Worm (Caenorhabditis elegans) whole organism, young adult: ENCODE results near the gene E02H4.5.

Experiments used
- C06A6.2 ChIP-seq: fragments of 200-800 bp; sonication (Bioruptor generic); conservative IDR thresholded peaks from 2 replicates; pipeline ENCODE4 v1.3.6; 2022; ENCODE audit warnings: missing genetic modification characterization, missing compliant biosample characterization
- F10E7.11 ChIP-seq: sonication (generic microtip); optimal IDR thresholded peaks from 2 replicates; lab custom pipeline; 2017; ENCODE audit warnings: mild to moderate bottlenecking, missing genetic modification characterization, moderate library complexity, missing compliant biosample characterization
- F39B2.1 ChIP-seq: fragments of 200-800 bp; sonication (Bioruptor generic); IDR thresholded peaks from 2 replicates; pipeline ENCODE4 v1.3.6; 2022; ENCODE audit warnings: missing genetic modification reagents, missing genetic modification characterization, missing compliant biosample characterization
- F55B11.4 ChIP-seq: sonication (generic microtip); optimal IDR thresholded peaks from 2 replicates; lab custom pipeline; 2016; ENCODE audit warnings: missing compliant biosample characterization, missing genetic modification characterization, borderline replicate concordance; ENCODE audit not compliant: insufficient read depth
- F57A8.1 ChIP-seq: fragments of 200-800 bp; sonication (Bioruptor generic); optimal IDR thresholded peaks from 2 replicates; lab custom pipeline; 2018; ENCODE audit warnings: mild to moderate bottlenecking, missing genetic modification characterization, moderate library complexity, missing compliant biosample characterization
- K11D2.4 ChIP-seq: fragments of 200-800 bp; sonication (Bioruptor generic); IDR thresholded peaks from 2 replicates; pipeline ENCODE4 v1.3.6; 2022; ENCODE audit warnings: missing genetic modification reagents, missing genetic modification characterization, missing compliant biosample characterization
- K12H6.12 ChIP-seq: fragments of 200-800 bp; sonication (Bioruptor generic); optimal IDR thresholded peaks from 2 replicates; lab custom pipeline; 2018; ENCODE audit warnings: mild to moderate bottlenecking, missing genetic modification characterization, missing compliant biosample characterization
- Y95B8A.8 ChIP-seq: fragments of 200-800 bp; sonication (Bioruptor generic); IDR thresholded peaks from 2 replicates; pipeline ENCODE4 v1.3.6; 2022; ENCODE audit warnings: missing genetic modification reagents, missing genetic modification characterization, missing compliant biosample characterization
- ama-1 ChIP-seq, 3 experiments: fragments of 150-350 bp in 1 of 3; sonication (generic microtip) in 2 of 3; optimal IDR thresholded peaks; 2 replicates each; lab custom pipeline; 2014 to 2018; ENCODE audit warnings: missing biosample characterization in 2 of 3, missing genetic modification characterization in 2 of 3, missing genetic modification reagents in 2 of 3
- aptf-2 ChIP-seq: fragments of 200-800 bp; sonication (Bioruptor generic); conservative IDR thresholded peaks from 2 replicates; pipeline ENCODE4 v1.3.6; 2022; ENCODE audit warnings: missing genetic modification reagents, missing genetic modification characterization, missing compliant biosample characterization
- aptf-3 ChIP-seq: fragments of 200-800 bp; sonication (Bioruptor generic); IDR thresholded peaks from 2 replicates; pipeline ENCODE4 v1.3.6; 2022; ENCODE audit warnings: missing genetic modification characterization, missing compliant biosample characterization
- athp-1 ChIP-seq: sonication (generic microtip); optimal IDR thresholded peaks from 2 replicates; lab custom pipeline; 2017; ENCODE audit warnings: mild to moderate bottlenecking, missing genetic modification characterization, missing compliant biosample characterization
- bed-1 ChIP-seq: fragments of 200-800 bp; sonication (Bioruptor generic); IDR thresholded peaks from 2 replicates; pipeline ENCODE4 v1.3.6; 2022; ENCODE audit warnings: missing genetic modification reagents, missing genetic modification characterization, missing compliant biosample characterization
- ccch-3 ChIP-seq: fragments of 200-800 bp; sonication (Bioruptor generic); optimal IDR thresholded peaks from 2 replicates; lab custom pipeline; 2018; ENCODE audit warnings: mild to moderate bottlenecking, missing genetic modification characterization, missing compliant biosample characterization
- ceh-58 ChIP-seq: fragments of 200-800 bp; sonication (Bioruptor generic); IDR thresholded peaks from 2 replicates; pipeline ENCODE4 v1.3.6; 2022; ENCODE audit warnings: missing genetic modification characterization, missing compliant biosample characterization
- dox-1 ChIP-seq: fragments of 200-800 bp; sonication (Bioruptor generic); IDR thresholded peaks from 2 replicates; pipeline ENCODE4 v1.3.6; 2022; ENCODE audit warnings: missing genetic modification reagents, missing genetic modification characterization, missing compliant biosample characterization
- dpl-1 ChIP-seq: fragments of 150-350 bp; optimal IDR thresholded peaks from 2 replicates; lab custom pipeline; 2014; ENCODE audit warnings: missing biosample characterization, missing genetic modification reagents, missing genetic modification characterization
- egrh-3 ChIP-seq: fragments of 200-800 bp; sonication (Bioruptor generic); IDR thresholded peaks from 2 replicates; pipeline ENCODE4 v1.3.6; 2022; ENCODE audit warnings: missing genetic modification reagents, missing genetic modification characterization, missing compliant biosample characterization
- hlh-12 ChIP-seq: sonication (generic microtip); optimal IDR thresholded peaks from 2 replicates; lab custom pipeline; 2016; ENCODE audit warnings: missing genetic modification characterization, missing compliant biosample characterization
- lin-26 ChIP-seq: fragments of 200-800 bp; sonication (Bioruptor generic); IDR thresholded peaks from 2 replicates; pipeline ENCODE4 v1.3.6; 2022; ENCODE audit warnings: missing genetic modification reagents, missing genetic modification characterization, missing compliant biosample characterization
- lir-1 ChIP-seq: fragments of 200-800 bp; sonication (Bioruptor generic); conservative IDR thresholded peaks from 2 replicates; pipeline ENCODE4 v1.3.6; 2022; ENCODE audit warnings: missing genetic modification reagents, missing genetic modification characterization, missing compliant biosample characterization
- madf-10 ChIP-seq: sonication (generic microtip); optimal IDR thresholded peaks from 2 replicates; lab custom pipeline; 2016; ENCODE audit warnings: mild to moderate bottlenecking, missing genetic modification characterization, missing compliant biosample characterization
- madf-3 ChIP-seq: fragments of 200-800 bp; sonication (Bioruptor generic); IDR thresholded peaks from 2 replicates; pipeline ENCODE4 v1.3.6; 2022; ENCODE audit warnings: missing genetic modification reagents, missing genetic modification characterization, missing compliant biosample characterization
- madf-6 ChIP-seq: fragments of 200-800 bp; sonication (Bioruptor generic); IDR thresholded peaks from 2 replicates; pipeline ENCODE4 v1.3.6; 2022; ENCODE audit warnings: missing genetic modification reagents, missing genetic modification characterization, missing compliant biosample characterization
- mcd-1 ChIP-seq: fragments of 200-800 bp; sonication (Bioruptor generic); IDR thresholded peaks from 2 replicates; pipeline ENCODE4 v1.3.6; 2022; ENCODE audit warnings: missing genetic modification reagents, missing genetic modification characterization, missing compliant biosample characterization
- mes-4 ChIP-seq: sonication (generic microtip); optimal IDR thresholded peaks from 2 replicates; lab custom pipeline; 2016; ENCODE audit warnings: missing genotype, missing genetic modification characterization, missing compliant biosample characterization
- mxl-1 ChIP-seq: sonication (generic microtip); optimal IDR thresholded peaks from 2 replicates; lab custom pipeline; 2016; ENCODE audit warnings: missing genetic modification characterization, missing compliant biosample characterization
- nfya-1 ChIP-seq: sonication (generic microtip); optimal IDR thresholded peaks from 2 replicates; lab custom pipeline; 2017; ENCODE audit warnings: antibody characterized with exemption, missing compliant biosample characterization, missing genetic modification characterization, borderline replicate concordance; ENCODE audit not compliant: insufficient read depth
- nfyb-1 ChIP-seq: fragments of 200-800 bp; sonication (Bioruptor generic); IDR thresholded peaks from 2 replicates; pipeline ENCODE4 v1.3.6; 2022; ENCODE audit warnings: missing genetic modification reagents, missing genetic modification characterization, missing compliant biosample characterization
- nhr-120 ChIP-seq: fragments of 200-800 bp; sonication (Bioruptor generic); IDR thresholded peaks from 2 replicates; pipeline ENCODE4 v1.3.6; 2022; ENCODE audit warnings: missing genetic modification characterization, missing compliant biosample characterization
- snpc-1.3 ChIP-seq: sonication (generic microtip); optimal IDR thresholded peaks from 2 replicates; lab custom pipeline; 2017; ENCODE audit warnings: missing genetic modification characterization, mild to moderate bottlenecking, missing compliant biosample characterization, antibody characterized with exemption, moderate library complexity, missing genotype, missing genetic modification reagents; ENCODE audit not compliant: insufficient read depth
- snpc-4 ChIP-seq, 5 experiments: fragments of 150-350 bp in 1 of 5; sonication (generic microtip) in 4 of 5; optimal IDR thresholded peaks; 2 replicates each; lab custom pipeline; 2014 to 2018; ENCODE audit warnings: missing genetic modification characterization in 5 of 5, missing biosample characterization in 3 of 5, antibody characterized with exemption in 2 of 5, mild to moderate bottlenecking in 2 of 5, missing compliant biosample characterization in 2 of 5, missing genotype in 2 of 5, moderate library complexity in 2 of 5, missing genetic modification reagents in 1 of 5
- somi-1 ChIP-seq: fragments of 200-800 bp; sonication (Bioruptor generic); optimal IDR thresholded peaks from 2 replicates; lab custom pipeline; 2018; ENCODE audit warnings: mild to moderate bottlenecking, missing genetic modification characterization, missing compliant biosample characterization
- tbp1 ChIP-seq: fragments of 200-800 bp; sonication (Bioruptor generic); optimal IDR thresholded peaks from 2 replicates; lab custom pipeline; 2018; ENCODE audit warnings: mild to moderate bottlenecking, missing genetic modification characterization, missing compliant biosample characterization
- zfh-2 ChIP-seq: fragments of 200-800 bp; sonication (Bioruptor generic); conservative IDR thresholded peaks from 2 replicates; pipeline ENCODE4 v1.3.6; 2022; ENCODE audit warnings: missing genetic modification reagents, missing genetic modification characterization, missing compliant biosample characterization
- zim-3 ChIP-seq: sonication (generic microtip); optimal IDR thresholded peaks from 2 replicates; lab custom pipeline; 2017; ENCODE audit warnings: mild to moderate bottlenecking, missing genetic modification characterization, moderate library complexity, missing compliant biosample characterization
- ztf-25 ChIP-seq: fragments of 200-800 bp; sonication (Bioruptor generic); IDR thresholded peaks from 2 replicates; pipeline ENCODE4 v1.3.6; 2022; ENCODE audit warnings: missing genetic modification reagents, missing genetic modification characterization, missing compliant biosample characterization

Gene E02H4.5

ce11 chrX:14236121-14236824 lies 18.7 kb downstream of the E02H4.5 start:
- TF ChIP-seq zfh-2 (GFP tag; lab: Robert Waterston, UW) (peak; percentile 90), C06A6.2 (GFP tag; lab: Robert Waterston, UW) (no peak), mcd-1 (peak; percentile 23; the same call in 1 of the 2 replicates), Y95B8A.8 (GFP tag; lab: Robert Waterston, UW) (no peak), egrh-3 (GFP tag; lab: Robert Waterston, UW) (peak; percentile 93), aptf-2 (GFP tag; lab: Robert Waterston, UW) (no peak)
- TF ChIP-seq, all 124 proteins: peak for 3

ce11 chrX:14234932-14235331 lies 20.0 kb downstream of the E02H4.5 start, which contains the start of gene srg-37:
Gene srg-37 (minus strand): TSS chrX:14235032.
- TF ChIP-seq K12H6.12, result no peak
- no peak for TF ChIP-seq F57A8.1 (GFP tag; lab: Kevin White, UChicago)
- no peak for TF ChIP-seq egrh-3 (GFP tag; lab: Robert Waterston, UW)
- no peak for TF ChIP-seq somi-1 (GFP tag; lab: Kevin White, UChicago)
- TF ChIP-seq F10E7.11 (tag; lab: Kevin White, UChicago), result no peak
- no peak for TF ChIP-seq hlh-12 (tag; lab: Kevin White, UChicago)
- TF ChIP-seq athp-1 (tag; lab: Kevin White, UChicago), result no peak
- TF ChIP-seq aptf-3, result no peak
- no peak for TF ChIP-seq ccch-3
- no peak for TF ChIP-seq F39B2.1
- TF ChIP-seq mxl-1 (tag; lab: Kevin White, UChicago), result no peak
- TF ChIP-seq dpl-1 (GFP tag; lab: Kevin White, UChicago), result no peak
- TF ChIP-seq ztf-25 (GFP tag; lab: Robert Waterston, UW), result no peak
- TF ChIP-seq tbp1 (GFP tag; lab: Kevin White, UChicago), result no peak
- TF ChIP-seq nhr-120 (GFP tag; lab: Robert Waterston, UW), result no peak

- TF ChIP-seq zim-3 (tag; lab: Kevin White, UChicago), result no peak
- TF ChIP-seq madf-6, result no peak
- TF ChIP-seq ama-1 (optimal IDR thresholded peaks at IDR 0.05; lab: Kevin White, UChicago), result no peak
- no peak for TF ChIP-seq ama-1 (GFP tag; optimal IDR thresholded peaks at IDR 0.05; lab: Kevin White, UChicago)
- no peak for TF ChIP-seq madf-10
- TF ChIP-seq bed-1 (GFP tag; lab: Robert Waterston, UW), result no peak
- TF ChIP-seq K11D2.4 (GFP tag; lab: Robert Waterston, UW), result no peak
- TF ChIP-seq snpc-1.3 (tag; lab: Kevin White, UChicago), result no peak
- no peak for TF ChIP-seq madf-3 (GFP tag; lab: Robert Waterston, UW)
- TF ChIP-seq aptf-2 (GFP tag; lab: Robert Waterston, UW), result no peak
- TF ChIP-seq mes-4 (tag; lab: Kevin White, UChicago), result no peak
- no peak for TF ChIP-seq ceh-58 (GFP tag; lab: Robert Waterston, UW)
- TF ChIP-seq F55B11.4 (tag; lab: Kevin White, UChicago), result no peak
- no peak for TF ChIP-seq lin-26 (GFP tag; lab: Robert Waterston, UW)
- TF ChIP-seq, all 124 proteins: peak for 0
Measured at ce11 chrX:14234366-14234765, 20.6 kb downstream of the E02H4.5 start, which contains the start of gene srg-36. Gene srg-36 (minus strand): TSS chrX:14234466.

ce11 chrX:14231987-14232386 lies 22.9 kb downstream of the E02H4.5 start:
- TF ChIP-seq nfya-1 (tag; lab: Kevin White, UChicago) (no peak), dox-1 (GFP tag; lab: Robert Waterston, UW) (0 out of 2 replicates have a peak, but pooled peaks have one; percentile 25), K12H6.12 (no peak), lir-1 (GFP tag; lab: Robert Waterston, UW) (no peak), nfyb-1 (GFP tag; lab: Robert Waterston, UW) (no peak), snpc-4 (GFP tag; optimal IDR thresholded peaks at IDR 0.05; lab: Kevin White, UChicago) (peak; percentile 45), snpc-4 (tag; optimal IDR thresholded peaks at IDR 0.05; lab: Kevin White, UChicago) (peak in 2 of 4 experiments; percentile 59 to 77)
- TF ChIP-seq, all 124 proteins: peak for 2
